Worm (Caenorhabditis elegans): Measurements from ENCODE around the gene F40C5.1.

DNA sequence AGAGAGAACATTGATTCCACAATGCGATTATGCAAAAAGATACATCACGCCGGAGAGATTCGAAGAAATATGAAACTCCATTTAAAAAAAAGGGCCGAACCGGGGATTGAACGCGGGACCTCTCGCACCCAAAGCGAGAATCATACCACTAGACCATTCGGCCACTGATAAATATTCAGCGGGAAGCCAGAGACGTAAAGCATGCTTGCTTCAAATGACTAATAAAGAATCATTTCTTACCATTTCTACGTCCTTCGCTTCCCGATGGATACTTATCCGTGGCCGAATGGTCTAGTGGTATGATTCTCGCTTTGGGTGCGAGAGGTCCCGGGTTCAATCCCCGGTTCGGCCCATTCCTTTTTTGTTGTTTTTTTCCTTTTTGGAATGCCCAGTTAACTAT is 15.7 kb downstream of the F40C5.1 start:
- TF ChIP-seq nhr-28 (tag; optimal IDR thresholded peaks at IDR 0.05) (no peak), mls-2 (tag; optimal IDR thresholded peaks at IDR 0.05) (no peak), elt-1 (tag; optimal IDR thresholded peaks at IDR 0.05; ENCODE audit: borderline replicate concordance, insufficient read depth) (no peak), mep-1 (tag; optimal IDR thresholded peaks at IDR 0.05) (no peak), unc-39 (tag; optimal IDR thresholded peaks at IDR 0.05) (no peak), pha-4 (tag; optimal IDR thresholded peaks at IDR 0.05) (no peak), lsy-2 (tag; optimal IDR thresholded peaks at IDR 0.05) (no peak), mab-5 (tag; optimal IDR thresholded peaks at IDR 0.05) (no peak), snpc-4 (tag; optimal IDR thresholded peaks at IDR 0.05) (no peak), sptf-1 (tag; optimal IDR thresholded peaks at IDR 0.05) (no peak)
